Worm (Caenorhabditis elegans) whole organism, midembryonic: ENCODE results near the gene C15C8.7.
A peak's percentile ranks its signal among the peaks of the same experiment; 100 is the strongest.

Experiments used
- T22C8.4 ChIP-seq: fragments of 200-800 bp; sonication (Bioruptor generic); IDR thresholded peaks from 2 replicates; pipeline ENCODE4 v1.3.6; 2022; ENCODE audit warnings: missing genetic modification characterization, missing compliant biosample characterization
- cog-1 ChIP-seq: sonication (generic microtip); optimal IDR thresholded peaks from 2 replicates; lab custom pipeline; 2016; ENCODE audit warnings: missing genetic modification characterization, missing compliant biosample characterization
- flt-1 ChIP-seq: fragments of 200-800 bp; sonication (Bioruptor generic); IDR thresholded peaks from 2 replicates; pipeline ENCODE4 v1.3.6; 2022; ENCODE audit warnings: missing genetic modification characterization, missing compliant biosample characterization
- klf-2 ChIP-seq: fragments of 200-800 bp; sonication (Bioruptor generic); conservative IDR thresholded peaks from 2 replicates; pipeline ENCODE4 v1.3.6; 2022; ENCODE audit warnings: missing genetic modification reagents, missing genetic modification characterization, missing compliant biosample characterization
- med-1 ChIP-seq: sonication (generic microtip); optimal IDR thresholded peaks from 2 replicates; lab custom pipeline; 2017; ENCODE audit warnings: missing genetic modification characterization, mild to moderate bottlenecking, missing compliant biosample characterization, antibody characterized with exemption, missing genetic modification reagents; ENCODE audit not compliant: insufficient read depth
- ref-1 ChIP-seq: fragments of 200-800 bp; sonication (Bioruptor generic); conservative IDR thresholded peaks from 2 replicates; pipeline ENCODE4 v1.3.6; 2022; ENCODE audit warnings: missing genetic modification reagents, missing genetic modification characterization, missing compliant biosample characterization
- tab-1 ChIP-seq: fragments of 200-800 bp; sonication (Bioruptor generic); IDR thresholded peaks from 2 replicates; pipeline ENCODE4 v1.3.6; 2022; ENCODE audit warnings: missing genetic modification characterization, missing compliant biosample characterization
- ztf-23 ChIP-seq: fragments of 200-800 bp; sonication (Bioruptor generic); IDR thresholded peaks from 2 replicates; pipeline ENCODE4 v1.3.6; 2022; ENCODE audit warnings: missing genetic modification reagents, missing genetic modification characterization, missing compliant biosample characterization
- ztf-29 ChIP-seq: fragments of 200-800 bp; sonication (Bioruptor generic); IDR thresholded peaks from 2 replicates; pipeline ENCODE4 v1.3.6; 2022; ENCODE audit warnings: missing genetic modification reagents, missing genetic modification characterization, missing compliant biosample characterization

Gene C15C8.7

ce11 chrV:12728062-12728665 is 16.7 kb downstream of the C15C8.7 start, which contains the start of the genes rpl-28 and mrpl-49:
rpl-28 (minus strand) TSS chrV:12728112.
mrpl-49 (plus strand) TSS chrV:12728631.
- TF ChIP-seq ref-1 (no peak), ztf-23 (GFP tag; lab: Robert Waterston, UW) (peak; percentile 67), cog-1 (tag; lab: Kevin White, UChicago) (peak; percentile 60), ztf-29 (GFP tag; lab: Robert Waterston, UW) (no peak)

ce11 chrV:12727104-12727637 is 17.7 kb downstream of the C15C8.7 start, which contains the start of gene R11D1.13:
R11D1.13 (plus strand) TSS chrV:12727154.
- no peak for TF ChIP-seq tab-1 (GFP tag; lab: Robert Waterston, UW)
- TF ChIP-seq klf-2 (GFP tag; lab: Robert Waterston, UW), result no peak
- TF ChIP-seq ztf-23 (GFP tag; lab: Robert Waterston, UW), result no peak
- no peak for TF ChIP-seq med-1 (GFP tag; lab: Kevin White, UChicago)
- TF ChIP-seq cog-1 (tag; lab: Kevin White, UChicago), result no peak
- TF ChIP-seq T22C8.4 (GFP tag; lab: Robert Waterston, UW), result no peak
- no peak for TF ChIP-seq ref-1
- TF ChIP-seq ztf-29 (GFP tag; lab: Robert Waterston, UW), result no peak
- TF ChIP-seq flt-1 (GFP tag; lab: Robert Waterston, UW), result no peak

- TF ChIP-seq ref-1 (no peak), med-1 (GFP tag; lab: Kevin White, UChicago) (no peak), klf-2 (GFP tag; lab: Robert Waterston, UW) (no peak), tab-1 (GFP tag; lab: Robert Waterston, UW) (no peak), flt-1 (GFP tag; lab: Robert Waterston, UW) (no peak), ztf-23 (GFP tag; lab: Robert Waterston, UW) (no peak), T22C8.4 (GFP tag; lab: Robert Waterston, UW) (no peak), ztf-29 (GFP tag; lab: Robert Waterston, UW) (no peak)
Observed at ce11 chrV:12725893-12726292, 19.0 kb downstream of the C15C8.7 start, which contains the start of gene R11D1.12. R11D1.12 (minus strand) TSS chrV:12725993.

ce11 chrV:12719713-12720112 is 25.1 kb downstream of the C15C8.7 start, which contains the start of gene R11D1.7:
R11D1.7 (plus strand) TSS chrV:12720013.
- no peak for TF ChIP-seq ztf-23 (GFP tag; lab: Robert Waterston, UW)

ce11 chrV:12718622-12719021 is 26.2 kb downstream of the C15C8.7 start, which contains the start of gene str-181:
str-181 (minus strand) TSS chrV:12718722.
- TF ChIP-seq tab-1 (GFP tag; lab: Robert Waterston, UW), result no peak
- TF ChIP-seq med-1 (GFP tag; lab: Kevin White, UChicago), result no peak
- TF ChIP-seq cog-1 (tag; lab: Kevin White, UChicago), result no peak
- no peak for TF ChIP-seq klf-2 (GFP tag; lab: Robert Waterston, UW)
- no peak for TF ChIP-seq ztf-29 (GFP tag; lab: Robert Waterston, UW)
- no peak for TF ChIP-seq T22C8.4 (GFP tag; lab: Robert Waterston, UW)
- TF ChIP-seq ztf-23 (GFP tag; lab: Robert Waterston, UW), result no peak
- TF ChIP-seq flt-1 (GFP tag; lab: Robert Waterston, UW), result no peak
- no peak for TF ChIP-seq ref-1

ce11 chrV:12716447-12716846 is 28.4 kb downstream of the C15C8.7 start, which contains the start of gene str-178:
str-178 (minus strand) TSS chrV:12716547.
- no peak for TF ChIP-seq T22C8.4 (GFP tag; lab: Robert Waterston, UW)
- no peak for TF ChIP-seq ref-1
- no peak for TF ChIP-seq ztf-29 (GFP tag; lab: Robert Waterston, UW)
- no peak for TF ChIP-seq cog-1 (tag; lab: Kevin White, UChicago)
- TF ChIP-seq ztf-23 (GFP tag; lab: Robert Waterston, UW), result no peak
- TF ChIP-seq klf-2 (GFP tag; lab: Robert Waterston, UW), result no peak
- TF ChIP-seq tab-1 (GFP tag; lab: Robert Waterston, UW), result no peak
- no peak for TF ChIP-seq med-1 (GFP tag; lab: Kevin White, UChicago)

ce11 chrV:12714120-12714519 is 30.7 kb downstream of the C15C8.7 start, which contains the start of gene R11D1.4:
R11D1.4 (minus strand) TSS chrV:12714220.
- TF ChIP-seq ztf-23 (GFP tag; lab: Robert Waterston, UW), result no peak
- no peak for TF ChIP-seq klf-2 (GFP tag; lab: Robert Waterston, UW)
- no peak for TF ChIP-seq ref-1
- TF ChIP-seq cog-1 (tag; lab: Kevin White, UChicago), result no peak

ce11 chrV:12711999-12712398 is 32.9 kb downstream of the C15C8.7 start, which contains the start of gene R11D1.3:
R11D1.3 (minus strand) TSS chrV:12712099.
- no peak for TF ChIP-seq tab-1 (GFP tag; lab: Robert Waterston, UW)
- TF ChIP-seq cog-1 (tag; lab: Kevin White, UChicago), result no peak
- TF ChIP-seq ref-1, result no peak
- TF ChIP-seq med-1 (GFP tag; lab: Kevin White, UChicago), result no peak
- no peak for TF ChIP-seq T22C8.4 (GFP tag; lab: Robert Waterston, UW)
- no peak for TF ChIP-seq ztf-23 (GFP tag; lab: Robert Waterston, UW)
- TF ChIP-seq klf-2 (GFP tag; lab: Robert Waterston, UW), result no peak
- no peak for TF ChIP-seq ztf-29 (GFP tag; lab: Robert Waterston, UW)
- no peak for TF ChIP-seq flt-1 (GFP tag; lab: Robert Waterston, UW)

ce11 chrV:12708305-12708704 is 36.5 kb downstream of the C15C8.7 start, which contains the start of gene R11D1.2:
R11D1.2 (plus strand) TSS chrV:12708605.
- TF ChIP-seq ref-1, result no peak
- TF ChIP-seq T22C8.4 (GFP tag; lab: Robert Waterston, UW), result no peak
- TF ChIP-seq ztf-29 (GFP tag; lab: Robert Waterston, UW), result no peak
- TF ChIP-seq ztf-23 (GFP tag; lab: Robert Waterston, UW), result no peak
- TF ChIP-seq flt-1 (GFP tag; lab: Robert Waterston, UW), result no peak
- no peak for TF ChIP-seq klf-2 (GFP tag; lab: Robert Waterston, UW)
- no peak for TF ChIP-seq med-1 (GFP tag; lab: Kevin White, UChicago)
- no peak for TF ChIP-seq cog-1 (tag; lab: Kevin White, UChicago)
- TF ChIP-seq tab-1 (GFP tag; lab: Robert Waterston, UW), result no peak
